Fruit fly (Drosophila melanogaster): ENCODE results near the gene Thor.

DNA sequence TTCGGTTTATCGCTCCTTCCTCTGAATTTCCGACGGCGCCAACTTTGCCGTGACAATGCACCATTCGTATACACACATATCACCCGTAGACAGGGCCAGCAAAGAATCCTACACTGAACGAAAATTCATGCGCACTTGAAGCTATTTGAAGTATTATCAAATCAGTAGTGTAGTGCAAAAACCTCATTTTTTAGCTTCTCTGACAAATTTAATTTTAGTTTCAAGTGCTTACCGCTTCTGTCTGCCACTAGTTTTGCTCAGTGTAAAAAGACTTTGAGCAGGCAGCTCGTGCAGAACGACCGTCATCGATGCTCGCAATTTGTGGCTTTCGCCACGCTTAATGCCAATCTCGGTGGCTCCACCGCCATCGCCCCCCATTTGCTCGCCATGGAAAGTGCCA lies 33.4 kb upstream of the Thor start:
- TF ChIP-seq zfh2 (GFP tag; optimal IDR thresholded peaks at IDR 0.05) (no peak), Hr39 (optimal IDR thresholded peaks at IDR 0.05) (no peak), stc (GFP tag; IDR thresholded peaks at IDR 0.05) (no peak), pan (optimal IDR thresholded peaks at IDR 0.05) (no peak), pan (GFP tag; optimal IDR thresholded peaks at IDR 0.05 in 1 of 2, IDR thresholded peaks at IDR 0.05 in 1 of 2) (peak in 1 of 2 experiments; percentile 67), Dip3 (GFP tag; optimal IDR thresholded peaks at IDR 0.05) (no peak), pb (GFP tag; optimal IDR thresholded peaks at IDR 0.05) (peak; percentile 34), bab2 (GFP tag; optimal IDR thresholded peaks at IDR 0.05) (peak; percentile 28), CG30431 (GFP tag; optimal IDR thresholded peaks at IDR 0.05) (peak; percentile 41), CG11723 (GFP tag; optimal IDR thresholded peaks at IDR 0.05) (no peak), usp (GFP tag; optimal IDR thresholded peaks at IDR 0.05) (no peak), C15 (GFP tag; IDR thresholded peaks at IDR 0.05) (no peak)
